Worm (Caenorhabditis elegans) whole organism, midembryonic: Measurements from ENCODE around the gene C49C8.1.

Experiments
- cog-1 ChIP-seq: sonication (generic microtip); optimal IDR thresholded peaks from 2 replicates; lab custom pipeline; 2016; ENCODE audit warnings: missing genetic modification characterization, missing compliant biosample characterization
- med-1 ChIP-seq: sonication (generic microtip); optimal IDR thresholded peaks from 2 replicates; lab custom pipeline; 2017; ENCODE audit warnings: missing genetic modification characterization, mild to moderate bottlenecking, missing compliant biosample characterization, antibody characterized with exemption, missing genetic modification reagents; ENCODE audit not compliant: insufficient read depth

ce11 chrIV:8665778-8666177, 11.4 kb downstream of the C49C8.1 start:
- TF ChIP-seq cog-1 (tag; lab: Kevin White, UChicago) (no peak), med-1 (GFP tag; lab: Kevin White, UChicago) (no peak)
